Worm (Caenorhabditis elegans) whole organism, midembryonic: Measurements from ENCODE around the gene mrp-6.

Experiments
- T22C8.4 ChIP-seq: fragments of 200-800 bp; sonication (Bioruptor generic); IDR thresholded peaks from 2 replicates; pipeline ENCODE4 v1.3.6; 2022; ENCODE audit warnings: missing genetic modification characterization, missing compliant biosample characterization
- cog-1 ChIP-seq: sonication (generic microtip); optimal IDR thresholded peaks from 2 replicates; lab custom pipeline; 2016; ENCODE audit warnings: missing genetic modification characterization, missing compliant biosample characterization
- flt-1 ChIP-seq: fragments of 200-800 bp; sonication (Bioruptor generic); IDR thresholded peaks from 2 replicates; pipeline ENCODE4 v1.3.6; 2022; ENCODE audit warnings: missing genetic modification characterization, missing compliant biosample characterization
- klf-2 ChIP-seq: fragments of 200-800 bp; sonication (Bioruptor generic); conservative IDR thresholded peaks from 2 replicates; pipeline ENCODE4 v1.3.6; 2022; ENCODE audit warnings: missing genetic modification reagents, missing genetic modification characterization, missing compliant biosample characterization
- med-1 ChIP-seq: sonication (generic microtip); optimal IDR thresholded peaks from 2 replicates; lab custom pipeline; 2017; ENCODE audit warnings: missing genetic modification characterization, mild to moderate bottlenecking, missing compliant biosample characterization, antibody characterized with exemption, missing genetic modification reagents; ENCODE audit not compliant: insufficient read depth
- ref-1 ChIP-seq: fragments of 200-800 bp; sonication (Bioruptor generic); conservative IDR thresholded peaks from 2 replicates; pipeline ENCODE4 v1.3.6; 2022; ENCODE audit warnings: missing genetic modification reagents, missing genetic modification characterization, missing compliant biosample characterization
- tab-1 ChIP-seq: fragments of 200-800 bp; sonication (Bioruptor generic); IDR thresholded peaks from 2 replicates; pipeline ENCODE4 v1.3.6; 2022; ENCODE audit warnings: missing genetic modification characterization, missing compliant biosample characterization
- ztf-23 ChIP-seq: fragments of 200-800 bp; sonication (Bioruptor generic); IDR thresholded peaks from 2 replicates; pipeline ENCODE4 v1.3.6; 2022; ENCODE audit warnings: missing genetic modification reagents, missing genetic modification characterization, missing compliant biosample characterization
- ztf-29 ChIP-seq: fragments of 200-800 bp; sonication (Bioruptor generic); IDR thresholded peaks from 2 replicates; pipeline ENCODE4 v1.3.6; 2022; ENCODE audit warnings: missing genetic modification reagents, missing genetic modification characterization, missing compliant biosample characterization

mrp-6 gene

ce11 chrX:4147600-4148448, 38.7 kb downstream of the mrp-6 start:
- no peak for TF ChIP-seq tab-1
- no peak for TF ChIP-seq ref-1 (GFP tag; lab: Robert Waterston, UW)
- TF ChIP-seq T22C8.4 (GFP tag; lab: Robert Waterston, UW) = no peak
- TF ChIP-seq ztf-29 (GFP tag; lab: Robert Waterston, UW) = no peak
- no peak for TF ChIP-seq med-1 (GFP tag; lab: Kevin White, UChicago)
- TF ChIP-seq ztf-23 (GFP tag; lab: Robert Waterston, UW) = no peak
- no peak for TF ChIP-seq cog-1 (tag; lab: Kevin White, UChicago)
- TF ChIP-seq klf-2 (GFP tag; lab: Robert Waterston, UW) = no peak
- no peak for TF ChIP-seq flt-1 (GFP tag; lab: Robert Waterston, UW)

ce11 chrX:4146798-4147543, 39.6 kb downstream of the mrp-6 start:
- TF ChIP-seq ref-1 (GFP tag; lab: Robert Waterston, UW) = no peak
- no peak for TF ChIP-seq klf-2 (GFP tag; lab: Robert Waterston, UW)
- TF ChIP-seq ztf-23 (GFP tag; lab: Robert Waterston, UW) = no peak
- no peak for TF ChIP-seq cog-1 (tag; lab: Kevin White, UChicago)
- TF ChIP-seq ztf-29 (GFP tag; lab: Robert Waterston, UW) = no peak
- TF ChIP-seq tab-1 = no peak
- no peak for TF ChIP-seq T22C8.4 (GFP tag; lab: Robert Waterston, UW)
- no peak for TF ChIP-seq flt-1 (GFP tag; lab: Robert Waterston, UW)
- TF ChIP-seq med-1 (GFP tag; lab: Kevin White, UChicago) = no peak

- TF ChIP-seq flt-1 (GFP tag; lab: Robert Waterston, UW) (no peak), T22C8.4 (GFP tag; lab: Robert Waterston, UW) (no peak)
Observed at ce11 chrX:4146046-4146445, 40.5 kb downstream of the mrp-6 start.

- TF ChIP-seq tab-1 (0 out of 2 replicates have a peak, but pooled peaks have one; percentile 48), med-1 (GFP tag; lab: Kevin White, UChicago) (no peak), ref-1 (GFP tag; lab: Robert Waterston, UW) (no peak), ztf-29 (GFP tag; lab: Robert Waterston, UW) (no peak), T22C8.4 (GFP tag; lab: Robert Waterston, UW) (peak; percentile 92), klf-2 (GFP tag; lab: Robert Waterston, UW) (no peak), flt-1 (GFP tag; lab: Robert Waterston, UW) (no peak), ztf-23 (GFP tag; lab: Robert Waterston, UW) (no peak), cog-1 (tag; lab: Kevin White, UChicago) (no peak)
Observed at ce11 chrX:4145051-4145826, 41.3 kb downstream of the mrp-6 start.

ce11 chrX:4144136-4144781, 42.3 kb downstream of the mrp-6 start:
- TF ChIP-seq ztf-29 (GFP tag; lab: Robert Waterston, UW) (no peak), ztf-23 (GFP tag; lab: Robert Waterston, UW) (no peak), cog-1 (tag; lab: Kevin White, UChicago) (no peak), flt-1 (GFP tag; lab: Robert Waterston, UW) (no peak), tab-1 (no peak), klf-2 (GFP tag; lab: Robert Waterston, UW) (no peak), med-1 (GFP tag; lab: Kevin White, UChicago) (no peak), ref-1 (GFP tag; lab: Robert Waterston, UW) (no peak), T22C8.4 (GFP tag; lab: Robert Waterston, UW) (no peak)

- TF ChIP-seq med-1 (GFP tag; lab: Kevin White, UChicago) (no peak), cog-1 (tag; lab: Kevin White, UChicago) (no peak), ztf-23 (GFP tag; lab: Robert Waterston, UW) (no peak), tab-1 (no peak), flt-1 (GFP tag; lab: Robert Waterston, UW) (no peak), T22C8.4 (GFP tag; lab: Robert Waterston, UW) (no peak), ztf-29 (GFP tag; lab: Robert Waterston, UW) (no peak), ref-1 (GFP tag; lab: Robert Waterston, UW) (no peak), klf-2 (GFP tag; lab: Robert Waterston, UW) (no peak)
Observed at ce11 chrX:4143260-4144018, 43.1 kb downstream of the mrp-6 start.

ce11 chrX:4142648-4143259, 43.8 kb downstream of the mrp-6 start:
- TF ChIP-seq ref-1 (GFP tag; lab: Robert Waterston, UW) (no peak), ztf-29 (GFP tag; lab: Robert Waterston, UW) (no peak), T22C8.4 (GFP tag; lab: Robert Waterston, UW) (no peak), klf-2 (GFP tag; lab: Robert Waterston, UW) (no peak), tab-1 (no peak), cog-1 (tag; lab: Kevin White, UChicago) (no peak), ztf-23 (GFP tag; lab: Robert Waterston, UW) (no peak), med-1 (GFP tag; lab: Kevin White, UChicago) (no peak), flt-1 (GFP tag; lab: Robert Waterston, UW) (no peak)
